Worm (Caenorhabditis elegans) whole organism, mixed stage, embryonic: ENCODE data around the gene Y39F10C.3.

Experiments
- blmp-1 ChIP-seq: fragments of 150-350 bp; optimal IDR thresholded peaks from 2 replicates; lab custom pipeline; 2014; ENCODE audit warnings: missing biosample characterization, missing genetic modification characterization
- ceh-39 ChIP-seq: fragments of 150-350 bp; optimal IDR thresholded peaks from 2 replicates; lab custom pipeline; 2014; ENCODE audit warnings: missing biosample characterization, missing genetic modification characterization
- flh-1 ChIP-seq: fragments of 200-800 bp; sonication (Bioruptor generic); optimal IDR thresholded peaks from 2 replicates; lab custom pipeline; 2018; ENCODE audit warnings: mild to moderate bottlenecking, missing genetic modification characterization, moderate library complexity, missing compliant biosample characterization
- lin-13 ChIP-seq: fragments of 150-350 bp; optimal IDR thresholded peaks from 2 replicates; lab custom pipeline; 2014; ENCODE audit warnings: missing biosample characterization, missing genetic modification characterization
- lin-32 ChIP-seq: fragments of 200-800 bp; sonication (Bioruptor generic); optimal IDR thresholded peaks from 2 replicates; lab custom pipeline; 2018; ENCODE audit warnings: mild to moderate bottlenecking, missing genetic modification characterization, missing compliant biosample characterization
- lsy-2 ChIP-seq: fragments of 150-350 bp; optimal IDR thresholded peaks from 2 replicates; lab custom pipeline; 2014; ENCODE audit warnings: missing biosample characterization, missing genetic modification characterization
- nhr-12 ChIP-seq: fragments of 150-350 bp; optimal IDR thresholded peaks from 2 replicates; lab custom pipeline; 2014; ENCODE audit warnings: missing biosample characterization, missing genetic modification characterization
- nhr-28 ChIP-seq: fragments of 150-350 bp; optimal IDR thresholded peaks from 2 replicates; lab custom pipeline; 2014; ENCODE audit warnings: missing biosample characterization, missing genetic modification characterization
- pha-4 ChIP-seq: fragments of 150-350 bp; optimal IDR thresholded peaks from 2 replicates; lab custom pipeline; 2018; ENCODE audit warnings: missing biosample characterization, missing genetic modification reagents, missing genetic modification characterization
- snpc-4 ChIP-seq: fragments of 150-350 bp; optimal IDR thresholded peaks from 2 replicates; lab custom pipeline; 2014; ENCODE audit warnings: missing biosample characterization, missing genetic modification characterization
- unc-39 ChIP-seq: fragments of 150-350 bp; optimal IDR thresholded peaks from 2 replicates; lab custom pipeline; 2014; ENCODE audit warnings: missing biosample characterization, missing genetic modification characterization
- unc-62 ChIP-seq: fragments of 150-350 bp; optimal IDR thresholded peaks from 2 replicates; lab custom pipeline; 2014; ENCODE audit warnings: missing biosample characterization, missing genetic modification reagents, missing genetic modification characterization

ce11 chrII:627205-627604 lies 47.0 kb upstream of the Y39F10C.3 start, which contains the start of gene arrd-1:
- TF ChIP-seq lin-13 (tag; lab: Kevin White, UChicago): no peak
- TF ChIP-seq lsy-2 (tag; lab: Kevin White, UChicago): no peak
- no peak for TF ChIP-seq lin-32 (GFP tag; lab: Kevin White, UChicago)
- no peak for TF ChIP-seq unc-39
- TF ChIP-seq snpc-4 (tag; lab: Kevin White, UChicago): no peak
- TF ChIP-seq blmp-1: no peak
- TF ChIP-seq unc-62 (GFP tag; lab: Kevin White, UChicago): no peak
- no peak for TF ChIP-seq nhr-28 (tag; lab: Kevin White, UChicago)
- no peak for TF ChIP-seq flh-1
- no peak for TF ChIP-seq ceh-39 (tag; lab: Kevin White, UChicago)
- TF ChIP-seq pha-4: no peak
- TF ChIP-seq nhr-12 (tag; lab: Kevin White, UChicago): no peak
